Fruit fly (Drosophila melanogaster): Measurements from ENCODE around the gene CG6765.

Gene CG6765

DNA sequence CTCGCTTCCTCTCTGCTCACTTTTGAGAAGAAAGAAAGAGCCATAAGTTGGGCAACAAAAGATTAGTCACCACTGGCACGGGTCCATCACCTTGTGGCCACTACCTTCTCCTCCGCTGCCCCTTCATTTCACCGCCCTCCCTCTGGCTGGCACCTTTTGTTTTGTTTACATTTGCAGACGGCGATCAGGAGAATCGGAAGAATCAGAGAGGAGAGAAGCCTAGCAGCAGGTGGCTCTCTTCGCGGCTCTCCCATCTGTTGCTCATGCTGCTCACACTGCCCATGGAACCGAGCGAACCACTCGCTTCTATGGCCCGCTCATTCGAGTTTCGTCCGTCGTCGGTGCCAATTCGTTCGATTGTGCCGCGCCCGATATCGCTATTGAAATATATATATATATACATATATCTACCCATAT lies 33.8 kb downstream of the CG6765 start (continued):
- TF ChIP-seq Ssrp (tag; optimal IDR thresholded peaks at IDR 0.05) (no peak), Ets97D (GFP tag; optimal IDR thresholded peaks at IDR 0.05) (no peak), slbo (GFP tag; IDR thresholded peaks at IDR 0.05) (peak; percentile 39; the same call in 1 of the 2 replicates), hbn (GFP tag; IDR thresholded peaks at IDR 0.05; ENCODE audit: partially characterized antibody) (peak; percentile 41; the same call in 1 of the 2 replicates), zen2 (GFP tag; IDR thresholded peaks at IDR 0.05; ENCODE audit: partially characterized antibody) (no peak; the same call in 2 of the 3 replicates), hth (optimal IDR thresholded peaks at IDR 0.05) (no peak), nerfin-2 (GFP tag; IDR thresholded peaks at IDR 0.05; ENCODE audit: partially characterized antibody) (no peak), CG12659 (GFP tag; optimal IDR thresholded peaks at IDR 0.05) (no peak), Ada2b (GFP tag; IDR thresholded peaks at IDR 0.05) (no peak), CG8281 (tag; optimal IDR thresholded peaks at IDR 0.05) (no peak), Dbx (GFP tag; IDR thresholded peaks at IDR 0.05) (peak; percentile 76; the same call in 2 of the 3 replicates), lab (GFP tag; optimal IDR thresholded peaks at IDR 0.05) (peak; percentile 28), dpn (GFP tag; optimal IDR thresholded peaks at IDR 0.05) (no peak), ATbp (GFP tag; optimal IDR thresholded peaks at IDR 0.05) (no peak), CG17328 (GFP tag; IDR thresholded peaks at IDR 0.05) (no peak), Dip3 (GFP tag; optimal IDR thresholded peaks at IDR 0.05) (no peak), crp (GFP tag; optimal IDR thresholded peaks at IDR 0.05) (no peak), schlank (tag; optimal IDR thresholded peaks at IDR 0.05) (no peak), slou (GFP tag; optimal IDR thresholded peaks at IDR 0.05) (no peak), CG9215 (GFP tag; IDR thresholded peaks at IDR 0.05) (no peak), corto (GFP tag; optimal IDR thresholded peaks at IDR 0.05) (peak; percentile 62), CG9817 (tag; optimal IDR thresholded peaks at IDR 0.05) (no peak), CG9437 (GFP tag; optimal IDR thresholded peaks at IDR 0.05) (no peak), Doc3 (GFP tag; IDR thresholded peaks at IDR 0.05; ENCODE audit: partially characterized antibody) (no peak), nerfin-1 (tag; optimal IDR thresholded peaks at IDR 0.05) (no peak), Rfx (GFP tag; IDR thresholded peaks at IDR 0.05) (peak; percentile 16; the same call in 1 of the 2 replicates), wdn (GFP tag; IDR thresholded peaks at IDR 0.05) (no peak), run (tag; optimal IDR thresholded peaks at IDR 0.05) (no peak), sim (GFP tag; IDR thresholded peaks at IDR 0.05) (no peak), zfh1 (GFP tag; IDR thresholded peaks at IDR 0.05) (no peak), trh (GFP tag; optimal IDR thresholded peaks at IDR 0.05) (no peak), Meics (GFP tag; optimal IDR thresholded peaks at IDR 0.05) (no peak), Sin3A (optimal IDR thresholded peaks at IDR 0.05) (no peak), MBD-R2 (GFP tag; IDR thresholded peaks at IDR 0.05) (no peak; the same call in 1 of the 2 replicates), CG6683 (GFP tag; optimal IDR thresholded peaks at IDR 0.05) (no peak), pb (GFP tag; optimal IDR thresholded peaks at IDR 0.05) (no peak), CG13123 (GFP tag; optimal IDR thresholded peaks at IDR 0.05) (no peak), ssp (GFP tag; IDR thresholded peaks at IDR 0.05) (no peak), CG7357 (GFP tag; IDR thresholded peaks at IDR 0.05) (no peak), CG12942 (GFP tag; optimal IDR thresholded peaks at IDR 0.05) (no peak), btn (GFP tag; optimal IDR thresholded peaks at IDR 0.05) (no peak), sens-2 (GFP tag; IDR thresholded peaks at IDR 0.05) (no peak), abd-A (tag; optimal IDR thresholded peaks at IDR 0.05) (no peak), CG18619 (GFP tag; optimal IDR thresholded peaks at IDR 0.05) (no peak), ttk (GFP tag; IDR thresholded peaks at IDR 0.05) (no peak), sens (GFP tag) (peak; percentile 51), trem (tag; optimal IDR thresholded peaks at IDR 0.05) (peak; percentile 15), CG10543 (GFP tag; optimal IDR thresholded peaks at IDR 0.05) (peak; percentile 58), Fer2 (tag; optimal IDR thresholded peaks at IDR 0.05) (no peak), CG17802 (tag; optimal IDR thresholded peaks at IDR 0.05) (no peak), CG6813 (GFP tag; optimal IDR thresholded peaks at IDR 0.05) (peak; percentile 30)

All from whole organism, embryonic.